Worm (Caenorhabditis elegans): ENCODE measurements around the gene T25F10.1.

ce11 chrV:6736108-6736507, 32.2 kb upstream of the T25F10.1 start:
- TF ChIP-seq lin-39 (tag; optimal IDR thresholded peaks at IDR 0.05) (no peak), vab-15 (tag; optimal IDR thresholded peaks at IDR 0.05) (no peak), C04F5.9 (tag; optimal IDR thresholded peaks at IDR 0.05) (no peak), pag-3 (tag; optimal IDR thresholded peaks at IDR 0.05; ENCODE audit: borderline replicate concordance, insufficient read depth) (no peak), ceh-8 (GFP tag; optimal IDR thresholded peaks at IDR 0.05) (no peak), nhr-237 (tag; optimal IDR thresholded peaks at IDR 0.05) (no peak), C34B4.2 (tag; optimal IDR thresholded peaks at IDR 0.05) (no peak)
